Fruit fly (Drosophila melanogaster): Measurements from ENCODE around the gene gpp.
A peak's percentile ranks its signal among the peaks of the same experiment; 100 is the strongest.

The gpp gene

dm6 chr3R:6404174-6404573 lies 2.5 kb upstream of the gpp start (continued):
- peak in 1 of 2 experiments; percentile 77 for TF ChIP-seq foxo (GFP tag; optimal IDR thresholded peaks at IDR 0.05)
- TF ChIP-seq Vsx2 (GFP tag; optimal IDR thresholded peaks at IDR 0.05; ENCODE audit: partially characterized antibody), result no peak
- no peak for TF ChIP-seq jim (GFP tag; optimal IDR thresholded peaks at IDR 0.05)
- TF ChIP-seq br (GFP tag; optimal IDR thresholded peaks at IDR 0.05), result peak; percentile 77
- TF ChIP-seq Myc (optimal IDR thresholded peaks at IDR 0.05), result no peak
- peak; percentile 66 for TF ChIP-seq HLH106 (tag; optimal IDR thresholded peaks at IDR 0.05)
- peak; percentile 81 for TF ChIP-seq h (GFP tag; optimal IDR thresholded peaks at IDR 0.05)

DNA sequence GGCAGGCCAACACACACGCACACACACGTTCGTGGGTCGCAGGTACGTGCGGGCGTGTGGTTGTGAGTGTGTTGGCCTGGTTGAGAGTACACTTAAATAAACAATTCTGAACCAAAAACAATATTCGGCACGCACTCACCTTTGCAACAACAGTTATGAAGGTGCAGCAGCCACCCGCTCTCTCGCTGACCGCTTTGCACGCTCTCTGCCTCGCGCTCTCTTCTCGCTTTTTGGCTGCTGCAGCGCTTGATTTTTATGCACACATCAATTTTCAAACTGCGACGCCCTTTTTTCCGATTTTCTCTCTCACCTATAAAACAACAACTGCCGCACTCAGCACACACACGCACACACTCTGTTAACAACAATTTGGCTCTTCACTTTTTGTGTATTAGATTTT lies 1.4 kb upstream of the gpp start:
- TF ChIP-seq Vsx2 (GFP tag; optimal IDR thresholded peaks at IDR 0.05; ENCODE audit: partially characterized antibody), result no peak
- TF ChIP-seq CG9705 (GFP tag; optimal IDR thresholded peaks at IDR 0.05), result peak; percentile 5
- TF ChIP-seq dl (GFP tag; optimal IDR thresholded peaks at IDR 0.05; ENCODE audit: insufficient read depth in 1 of 2, partially characterized antibody in 2 of 2), result peak in 1 of 2 experiments; percentile 63
- TF ChIP-seq foxo (GFP tag; optimal IDR thresholded peaks at IDR 0.05), result peak in 1 of 2 experiments; percentile 31
- TF ChIP-seq ey (GFP tag; optimal IDR thresholded peaks at IDR 0.05), result no peak
- TF ChIP-seq Dfd (GFP tag; optimal IDR thresholded peaks at IDR 0.05), result no peak
- TF ChIP-seq woc (GFP tag; optimal IDR thresholded peaks at IDR 0.05), result peak; percentile 36
- TF ChIP-seq Hnf4 (GFP tag; optimal IDR thresholded peaks at IDR 0.05), result no peak
- peak; percentile 53 for TF ChIP-seq Dif (GFP tag; optimal IDR thresholded peaks at IDR 0.05; ENCODE audit: partially characterized antibody)
- TF ChIP-seq pan (optimal IDR thresholded peaks at IDR 0.05), result no peak
- no peak for TF ChIP-seq Abd-B (GFP tag; optimal IDR thresholded peaks at IDR 0.05)
- TF ChIP-seq Jra (GFP tag; optimal IDR thresholded peaks at IDR 0.05), result no peak
- TF ChIP-seq jim (GFP tag; optimal IDR thresholded peaks at IDR 0.05), result no peak
- peak; percentile 47 for TF ChIP-seq Hr83 (GFP tag; optimal IDR thresholded peaks at IDR 0.05; ENCODE audit: poor library complexity, severe bottlenecking)
- no peak for TF ChIP-seq fru (GFP tag; optimal IDR thresholded peaks at IDR 0.05)
- TF ChIP-seq Myc (optimal IDR thresholded peaks at IDR 0.05), result no peak
- no peak for TF ChIP-seq sage (GFP tag; optimal IDR thresholded peaks at IDR 0.05)
- TF ChIP-seq HLH106 (tag; optimal IDR thresholded peaks at IDR 0.05), result no peak
- TF ChIP-seq dmrt93B (GFP tag; optimal IDR thresholded peaks at IDR 0.05), result no peak
- no peak for TF ChIP-seq psq (GFP tag; optimal IDR thresholded peaks at IDR 0.05)

DNA sequence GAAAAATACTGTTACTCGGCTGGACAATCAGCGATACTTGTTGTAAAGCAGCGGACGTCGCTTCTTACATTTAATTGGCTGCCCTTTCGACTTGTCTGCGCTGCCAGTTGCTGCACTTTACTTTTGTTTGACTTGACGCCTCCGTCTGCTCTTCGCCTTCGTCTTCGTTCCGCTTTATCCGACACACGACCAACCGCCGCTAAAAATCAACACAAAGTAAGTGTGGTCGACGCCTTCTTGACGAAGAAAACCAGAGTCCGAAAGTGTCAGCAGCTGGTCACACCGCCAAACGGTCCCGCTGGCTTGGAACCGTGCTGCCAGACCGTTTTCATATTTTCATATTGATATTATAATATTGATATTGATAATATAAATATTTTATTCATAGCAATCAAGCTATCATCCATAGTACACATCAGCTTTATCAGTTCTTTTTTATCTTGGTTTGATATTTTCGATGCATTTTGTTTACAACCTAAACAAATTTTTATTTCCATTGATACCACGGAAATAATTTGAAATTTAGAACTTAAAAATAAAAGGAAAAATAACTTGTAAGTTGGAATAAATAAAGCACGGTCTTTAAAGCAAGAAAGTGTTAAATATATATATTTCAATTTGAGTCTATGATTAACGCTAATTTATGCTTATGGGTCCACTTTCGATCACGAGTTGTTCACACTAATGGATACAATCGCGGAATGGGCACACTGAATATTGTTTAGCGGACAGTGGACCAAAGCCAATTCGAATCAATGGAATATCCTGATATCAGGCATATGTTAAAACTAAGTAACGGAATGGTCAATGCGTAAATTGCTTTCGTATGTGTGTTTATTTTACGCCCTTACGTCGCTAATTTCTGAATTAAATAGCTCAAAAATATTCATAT lies 735 bp upstream of the gpp start, which contains the start of gene Dmtn:
Dmtn (minus strand) TSS at position 222 of the 892 bp plus-strand sequence.
- TF ChIP-seq N (GFP tag; optimal IDR thresholded peaks at IDR 0.05) (no peak), lola (GFP tag; optimal IDR thresholded peaks at IDR 0.05) (no peak), psq (GFP tag; optimal IDR thresholded peaks at IDR 0.05) (no peak), br (GFP tag; optimal IDR thresholded peaks at IDR 0.05) (peak; percentile 40), h (GFP tag; optimal IDR thresholded peaks at IDR 0.05) (peak; percentile 25), usp (GFP tag; optimal IDR thresholded peaks at IDR 0.05) (no peak), sv (GFP tag; optimal IDR thresholded peaks at IDR 0.05) (no peak), jim (GFP tag; optimal IDR thresholded peaks at IDR 0.05) (peak; percentile 18), rgr (GFP tag; optimal IDR thresholded peaks at IDR 0.05) (no peak), woc (GFP tag; optimal IDR thresholded peaks at IDR 0.05) (peak; percentile 44), Sp1 (GFP tag; optimal IDR thresholded peaks at IDR 0.05) (peak; percentile 31), Hnf4 (GFP tag; optimal IDR thresholded peaks at IDR 0.05) (peak; percentile 47), dl (GFP tag; optimal IDR thresholded peaks at IDR 0.05; ENCODE audit: insufficient read depth in 1 of 2, partially characterized antibody in 2 of 2) (peak in 1 of 2 experiments; percentile 12), Dif (GFP tag; optimal IDR thresholded peaks at IDR 0.05; ENCODE audit: partially characterized antibody) (peak; percentile 45), Rel (GFP tag; optimal IDR thresholded peaks at IDR 0.05) (no peak), Rel (tag; optimal IDR thresholded peaks at IDR 0.05) (peak; percentile 42), brk (GFP tag; optimal IDR thresholded peaks at IDR 0.05) (peak; percentile 1), Vsx2 (GFP tag; optimal IDR thresholded peaks at IDR 0.05; ENCODE audit: partially characterized antibody) (peak; percentile 58), Hr83 (GFP tag; optimal IDR thresholded peaks at IDR 0.05; ENCODE audit: poor library complexity, severe bottlenecking) (peak; percentile 62), HLH106 (tag; optimal IDR thresholded peaks at IDR 0.05) (peak; percentile 37)

DNA sequence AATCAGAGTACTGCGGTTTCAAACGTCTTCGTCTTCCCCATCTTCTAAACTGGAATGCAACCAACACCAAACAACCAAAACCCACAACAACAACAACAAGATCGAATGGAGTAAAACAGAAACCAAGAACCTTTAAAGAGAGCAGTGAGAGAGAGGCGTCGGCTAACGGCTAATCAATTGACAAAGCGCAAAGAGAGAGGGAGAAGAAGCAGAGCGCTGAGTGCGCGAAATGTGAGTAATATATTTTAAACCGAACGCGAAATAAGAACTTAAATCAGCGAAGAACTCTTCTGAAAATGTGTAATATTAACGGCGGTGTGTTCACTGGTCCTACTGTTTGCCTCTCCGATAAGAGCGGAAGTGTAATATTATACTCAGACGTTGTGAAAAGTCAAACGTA lies 889 bp downstream of the gpp start:
- TF ChIP-seq Jra (GFP tag; optimal IDR thresholded peaks at IDR 0.05), result no peak
- TF ChIP-seq Vsx2 (GFP tag; optimal IDR thresholded peaks at IDR 0.05; ENCODE audit: partially characterized antibody), result peak; percentile 29
- peak; percentile 61 for TF ChIP-seq Dif (GFP tag; optimal IDR thresholded peaks at IDR 0.05; ENCODE audit: partially characterized antibody)
- peak; percentile 42 for TF ChIP-seq CrebA (GFP tag; optimal IDR thresholded peaks at IDR 0.05; ENCODE audit: borderline replicate concordance)

All from whole organism, wandering third instar larva.